Fruit fly (Drosophila melanogaster): ENCODE results near the gene dikar.

dikar gene

DNA sequence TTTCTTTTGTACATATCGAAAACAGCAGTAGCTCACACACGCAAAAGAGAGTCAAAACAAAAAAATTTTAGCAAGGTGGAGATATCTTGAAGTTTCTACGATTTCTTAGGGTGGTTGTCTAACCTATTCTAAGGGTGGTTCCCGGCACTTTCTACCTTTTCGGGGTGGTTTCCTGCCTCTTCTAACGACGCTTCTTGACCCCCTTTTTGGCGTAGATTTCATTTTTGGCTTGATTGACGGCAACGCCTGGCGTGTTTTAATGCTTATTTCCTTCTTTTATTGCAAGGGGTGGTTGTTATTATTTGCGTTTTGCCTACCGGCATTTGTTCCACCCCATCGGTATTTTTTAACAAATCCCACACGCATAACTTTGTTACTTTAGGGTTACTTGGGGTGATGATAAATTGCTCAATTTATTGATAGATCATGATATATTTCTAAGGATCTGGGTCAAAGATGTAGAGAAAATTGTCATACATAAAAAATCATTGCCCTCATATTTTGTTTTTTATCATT is 41.9 kb downstream of the dikar start:
- TF ChIP-seq noc (tag; optimal IDR thresholded peaks at IDR 0.05) = no peak

DNA sequence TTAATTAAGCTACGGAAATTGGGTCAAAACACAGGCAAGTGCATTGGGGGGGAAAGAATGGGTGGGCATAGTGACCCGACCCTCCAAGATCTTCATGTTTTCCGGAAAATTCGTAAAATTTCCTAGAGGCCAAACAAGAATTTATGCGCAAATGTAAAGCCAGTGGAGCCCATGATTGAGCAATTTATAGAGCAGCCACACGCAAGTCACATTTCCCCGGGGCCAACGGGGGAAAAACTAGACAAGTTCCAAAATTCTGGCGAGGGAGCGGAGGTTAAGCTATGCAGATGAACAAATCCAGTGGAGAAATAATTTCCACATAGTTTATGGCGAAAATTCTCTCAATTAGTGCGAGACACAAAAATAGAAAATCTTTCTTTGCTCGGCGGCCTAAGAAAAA is 45.6 kb downstream of the dikar start:
- no peak for TF ChIP-seq noc (tag; optimal IDR thresholded peaks at IDR 0.05)

DNA sequence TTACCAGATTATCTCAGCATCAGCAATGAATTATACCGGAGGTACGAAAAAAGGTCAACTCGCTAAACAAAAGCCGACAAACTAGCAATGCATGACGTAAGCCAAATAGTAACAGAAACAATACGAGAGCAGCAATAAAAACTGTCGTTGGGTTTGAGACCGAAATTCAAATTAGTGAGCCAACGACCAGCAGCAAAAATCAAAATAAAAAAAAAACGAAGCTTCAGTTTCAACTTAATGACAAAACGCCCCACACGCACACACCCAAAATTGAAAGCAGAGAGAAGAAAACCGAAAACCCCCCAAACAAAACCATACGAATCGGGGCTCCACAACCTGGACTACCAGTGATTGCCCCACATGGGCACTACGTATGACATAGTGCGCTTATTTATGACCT is 48.8 kb downstream of the dikar start:
- no peak for TF ChIP-seq noc (tag; optimal IDR thresholded peaks at IDR 0.05)

DNA sequence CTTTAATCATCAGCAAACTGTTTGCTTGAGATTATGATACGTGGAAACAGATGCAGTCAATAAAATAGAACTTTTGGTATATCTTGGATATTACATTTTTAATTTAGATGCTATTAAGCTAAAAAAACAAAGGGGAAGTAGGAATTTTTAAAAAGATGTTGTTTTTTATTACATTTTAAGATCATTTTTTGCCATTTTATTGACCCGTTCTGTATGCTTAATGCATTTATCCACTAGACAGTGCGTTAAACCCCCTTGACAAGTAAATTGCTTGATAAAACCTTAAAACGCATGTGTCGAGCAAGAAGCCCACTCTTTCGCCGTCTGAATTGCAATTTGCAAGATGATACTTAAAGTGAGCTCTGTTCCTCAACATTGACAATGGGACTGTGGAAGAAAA is 49.8 kb downstream of the dikar start:
- no peak for TF ChIP-seq noc (tag; optimal IDR thresholded peaks at IDR 0.05)

DNA sequence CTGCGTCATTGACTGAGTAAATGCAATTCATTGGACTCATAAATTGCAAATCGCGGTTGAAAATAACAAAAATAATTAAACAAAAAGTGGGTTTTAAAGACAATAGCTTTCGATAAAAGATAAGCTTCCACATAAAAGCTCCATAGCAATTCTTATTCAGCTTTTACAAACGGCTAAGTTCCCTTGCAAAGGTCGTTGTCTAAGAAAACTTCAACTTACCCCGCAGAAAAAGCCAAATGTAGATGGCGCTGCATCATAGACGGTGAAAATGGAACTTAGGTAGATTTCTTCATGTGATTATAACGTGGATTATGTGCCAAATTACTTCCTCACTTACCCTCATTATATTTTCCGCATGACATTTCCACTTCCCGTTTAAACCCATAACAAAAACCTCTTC is 54.0 kb downstream of the dikar start:
- no peak for TF ChIP-seq noc (tag; optimal IDR thresholded peaks at IDR 0.05)
